Worm (Caenorhabditis elegans): Measurements from ENCODE around the gene C04E7.5.

Gene C04E7.5

ce11 chrX:332643-333042 is 27.9 kb upstream of the C04E7.5 start:
- TF ChIP-seq ets-4 (GFP tag; optimal IDR thresholded peaks at IDR 0.05) = no peak
- TF ChIP-seq pha-4 (tag; optimal IDR thresholded peaks at IDR 0.05) = no peak
- TF ChIP-seq hlh-12 (tag; optimal IDR thresholded peaks at IDR 0.05) = no peak
- TF ChIP-seq snpc-1.3 (tag; optimal IDR thresholded peaks at IDR 0.05; ENCODE audit: insufficient read depth) = no peak
- no peak for TF ChIP-seq F49E8.2 (tag; optimal IDR thresholded peaks at IDR 0.05; ENCODE audit: insufficient read depth)
- no peak for TF ChIP-seq nfyb-1 (GFP tag; IDR thresholded peaks at IDR 0.05)
- TF ChIP-seq F22D6.2 (tag; optimal IDR thresholded peaks at IDR 0.05) = no peak
- no peak for TF ChIP-seq pbrm-1 (GFP tag; IDR thresholded peaks at IDR 0.05)
- no peak for TF ChIP-seq snpc-1.1 (tag; optimal IDR thresholded peaks at IDR 0.05; ENCODE audit: insufficient read depth)
- no peak for TF ChIP-seq Y95B8A.8 (GFP tag; IDR thresholded peaks at IDR 0.05)
- TF ChIP-seq snpc-4 (GFP tag; optimal IDR thresholded peaks at IDR 0.05) = no peak
- TF ChIP-seq snpc-4 (tag; optimal IDR thresholded peaks at IDR 0.05) = no peak
- no peak for TF ChIP-seq sdz-38 (tag; optimal IDR thresholded peaks at IDR 0.05)
- TF ChIP-seq Y67H2A.10 (GFP tag; conservative IDR thresholded peaks at IDR 0.05) = no peak
- TF ChIP-seq ceh-79 (tag; optimal IDR thresholded peaks at IDR 0.05) = no peak
- TF ChIP-seq lin-35 (GFP tag; optimal IDR thresholded peaks at IDR 0.05) = no peak
- no peak for TF ChIP-seq lir-1 (GFP tag; conservative IDR thresholded peaks at IDR 0.05)
- TF ChIP-seq chd-7 (tag; optimal IDR thresholded peaks at IDR 0.05) = no peak
- no peak for TF ChIP-seq Y56A3A.18 (GFP tag; IDR thresholded peaks at IDR 0.05)

ce11 chrX:334452-334851 is 26.1 kb upstream of the C04E7.5 start:
- TF ChIP-seq attf-5 (GFP tag; optimal IDR thresholded peaks at IDR 0.05) (no peak), B0336.3 (GFP tag; IDR thresholded peaks at IDR 0.05) (no peak), Y95B8A.8 (GFP tag; IDR thresholded peaks at IDR 0.05) (no peak), tlf-1 (GFP tag; optimal IDR thresholded peaks at IDR 0.05) (no peak), K11D2.4 (GFP tag; IDR thresholded peaks at IDR 0.05) (no peak), zim-3 (tag; optimal IDR thresholded peaks at IDR 0.05) (no peak), madf-3 (GFP tag; IDR thresholded peaks at IDR 0.05) (no peak), lin-40 (tag; optimal IDR thresholded peaks at IDR 0.05) (no peak), bed-1 (GFP tag; IDR thresholded peaks at IDR 0.05) (no peak), snpc-4 (GFP tag; optimal IDR thresholded peaks at IDR 0.05) (no peak), snpc-4 (tag; optimal IDR thresholded peaks at IDR 0.05) (no peak), Y67H2A.10 (GFP tag; conservative IDR thresholded peaks at IDR 0.05) (no peak), nhr-80 (tag; optimal IDR thresholded peaks at IDR 0.05) (no peak), akir-1 (GFP tag; optimal IDR thresholded peaks at IDR 0.05) (no peak), Y56A3A.18 (GFP tag; IDR thresholded peaks at IDR 0.05) (no peak), rcor-1 (GFP tag; IDR thresholded peaks at IDR 0.05) (no peak), F10E7.11 (tag; optimal IDR thresholded peaks at IDR 0.05) (no peak), B0019.2 (GFP tag; conservative IDR thresholded peaks at IDR 0.05) (no peak), nhr-179 (tag; optimal IDR thresholded peaks at IDR 0.05) (no peak), attf-3 (GFP tag; conservative IDR thresholded peaks at IDR 0.05) (no peak)

DNA sequence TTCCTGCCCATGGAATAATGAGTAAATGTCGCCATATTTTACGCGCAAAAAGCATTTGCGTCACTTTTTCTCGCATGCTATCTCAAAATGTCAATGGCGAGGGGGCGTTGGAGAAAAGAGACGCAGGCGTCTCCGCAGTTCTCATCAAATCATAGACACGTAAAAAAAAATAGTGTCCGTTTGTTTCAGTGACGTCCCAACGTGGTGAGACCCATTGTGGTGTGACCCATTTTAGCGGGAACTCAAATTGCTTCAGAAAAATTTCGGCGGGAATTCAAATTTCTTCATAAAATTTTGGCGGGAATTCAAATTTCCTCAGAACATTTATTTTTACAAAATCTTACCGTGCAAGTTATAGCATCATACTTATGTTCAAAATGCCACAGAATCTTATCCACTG is 16.8 kb upstream of the C04E7.5 start:
- TF ChIP-seq nfyb-1 (GFP tag; IDR thresholded peaks at IDR 0.05) (no peak), Y53G8AR.9 (GFP tag; conservative IDR thresholded peaks at IDR 0.05) (no peak), Y95B8A.8 (GFP tag; IDR thresholded peaks at IDR 0.05) (no peak), lsl-1 (GFP tag; optimal IDR thresholded peaks at IDR 0.05) (no peak), ztf-25 (GFP tag; IDR thresholded peaks at IDR 0.05) (no peak), F10E7.11 (tag; optimal IDR thresholded peaks at IDR 0.05) (no peak), pbrm-1 (GFP tag; IDR thresholded peaks at IDR 0.05) (no peak), rpc-1 (optimal IDR thresholded peaks at IDR 0.05) (no peak), rpc-1 (tag; optimal IDR thresholded peaks at IDR 0.05) (no peak), ztf-6 (GFP tag; IDR thresholded peaks at IDR 0.05) (no peak), ceh-40 (GFP tag; IDR thresholded peaks at IDR 0.05) (no peak), aptf-2 (GFP tag; conservative IDR thresholded peaks at IDR 0.05) (no peak), pha-4 (tag; optimal IDR thresholded peaks at IDR 0.05) (no peak), snpc-4 (GFP tag; optimal IDR thresholded peaks at IDR 0.05) (no peak), snpc-4 (tag; optimal IDR thresholded peaks at IDR 0.05) (no peak), hmg-1.2 (GFP tag; IDR thresholded peaks at IDR 0.05) (no peak), cebp-1 (GFP tag; IDR thresholded peaks at IDR 0.05) (no peak), cebp-1 (tag; optimal IDR thresholded peaks at IDR 0.05) (peak; percentile 20), C06A6.2 (GFP tag; conservative IDR thresholded peaks at IDR 0.05) (no peak), ceh-27 (GFP tag; optimal IDR thresholded peaks at IDR 0.05) (no peak)

Data from whole organism, young adult.